Worm (Caenorhabditis elegans) whole organism, midembryonic: ENCODE results near the gene Y60A3A.8.

ENCODE experiments used
- T22C8.4 ChIP-seq: fragments of 200-800 bp; sonication (Bioruptor generic); IDR thresholded peaks from 2 replicates; pipeline ENCODE4 v1.3.6; 2022; ENCODE audit warnings: missing genetic modification characterization, missing compliant biosample characterization
- tab-1 ChIP-seq: fragments of 200-800 bp; sonication (Bioruptor generic); IDR thresholded peaks from 2 replicates; pipeline ENCODE4 v1.3.6; 2022; ENCODE audit warnings: missing genetic modification characterization, missing compliant biosample characterization

ce11 chrV:20004385-20004784, 54.6 kb downstream of the Y60A3A.8 start, which contains the start of gene unc-51:
- TF ChIP-seq tab-1 (no peak), T22C8.4 (no peak)
